Worm (Caenorhabditis elegans) whole organism, young adult: Measurements from ENCODE around the gene Y39A1A.24.

Experiments used
- B0019.2 ChIP-seq: fragments of 200-800 bp; sonication (Bioruptor generic); conservative IDR thresholded peaks from 2 replicates; pipeline ENCODE4 v1.3.6; 2022; ENCODE audit warnings: missing genetic modification reagents, missing genetic modification characterization, missing compliant biosample characterization
- B0261.1 ChIP-seq: sonication (generic microtip); optimal IDR thresholded peaks from 2 replicates; lab custom pipeline; 2016; ENCODE audit warnings: mild to moderate bottlenecking, missing genetic modification characterization, moderate library complexity, missing compliant biosample characterization
- C17E4.6 ChIP-seq: fragments of 200-800 bp; sonication (Bioruptor generic); IDR thresholded peaks from 2 replicates; pipeline ENCODE4 v1.3.6; 2022; ENCODE audit warnings: missing genetic modification reagents, missing genetic modification characterization, missing compliant biosample characterization
- F22D6.2 ChIP-seq: sonication (generic microtip); optimal IDR thresholded peaks from 2 replicates; lab custom pipeline; 2016; ENCODE audit warnings: mild to moderate bottlenecking, missing genetic modification characterization, missing compliant biosample characterization
- F23B12.7 ChIP-seq: sonication (generic microtip); optimal IDR thresholded peaks from 2 replicates; lab custom pipeline; 2017; ENCODE audit warnings: missing genetic modification characterization, mild to moderate bottlenecking, missing compliant biosample characterization, antibody characterized with exemption, moderate library complexity; ENCODE audit not compliant: insufficient read depth
- Y53F4B.3 ChIP-seq: fragments of 200-800 bp; sonication (Bioruptor generic); IDR thresholded peaks from 2 replicates; pipeline ENCODE4 v1.3.6; 2022; ENCODE audit warnings: missing genetic modification reagents, missing genetic modification characterization, missing compliant biosample characterization
- Y56A3A.18 ChIP-seq: fragments of 200-800 bp; sonication (Bioruptor generic); IDR thresholded peaks from 2 replicates; pipeline ENCODE4 v1.3.6; 2022; ENCODE audit warnings: missing genetic modification reagents, missing genetic modification characterization, missing compliant biosample characterization
- Y67H2A.10 ChIP-seq: fragments of 200-800 bp; sonication (Bioruptor generic); conservative IDR thresholded peaks from 2 replicates; pipeline ENCODE4 v1.3.6; 2022; ENCODE audit warnings: missing genetic modification reagents, missing genetic modification characterization, missing compliant biosample characterization
- Y95B8A.8 ChIP-seq: fragments of 200-800 bp; sonication (Bioruptor generic); IDR thresholded peaks from 2 replicates; pipeline ENCODE4 v1.3.6; 2022; ENCODE audit warnings: missing genetic modification reagents, missing genetic modification characterization, missing compliant biosample characterization
- attf-3 ChIP-seq: fragments of 200-800 bp; sonication (Bioruptor generic); conservative IDR thresholded peaks from 2 replicates; pipeline ENCODE4 v1.3.6; 2022; ENCODE audit warnings: missing genetic modification reagents, missing genetic modification characterization, missing compliant biosample characterization
- attf-5 ChIP-seq: fragments of 200-800 bp; sonication (Bioruptor generic); optimal IDR thresholded peaks from 2 replicates; lab custom pipeline; 2018; ENCODE audit warnings: mild to moderate bottlenecking, missing genetic modification characterization, missing compliant biosample characterization
- cebp-2 ChIP-seq: fragments of 200-800 bp; sonication (Bioruptor generic); IDR thresholded peaks from 2 replicates; pipeline ENCODE4 v1.3.6; 2022; ENCODE audit warnings: missing genetic modification characterization, missing compliant biosample characterization
- ceh-100 ChIP-seq: fragments of 200-800 bp; sonication (Bioruptor generic); IDR thresholded peaks from 2 replicates; pipeline ENCODE4 v1.3.6; 2022; ENCODE audit warnings: missing genetic modification reagents, missing genetic modification characterization, missing compliant biosample characterization
- ceh-79 ChIP-seq: sonication (generic microtip); optimal IDR thresholded peaks from 2 replicates; lab custom pipeline; 2017; ENCODE audit warnings: mild to moderate bottlenecking, missing genetic modification characterization, missing compliant biosample characterization
- chd-7 ChIP-seq: sonication (generic microtip); optimal IDR thresholded peaks from 2 replicates; lab custom pipeline; 2016; ENCODE audit warnings: mild to moderate bottlenecking, missing genetic modification characterization, moderate library complexity, missing compliant biosample characterization
- dox-1 ChIP-seq: fragments of 200-800 bp; sonication (Bioruptor generic); IDR thresholded peaks from 2 replicates; pipeline ENCODE4 v1.3.6; 2022; ENCODE audit warnings: missing genetic modification reagents, missing genetic modification characterization, missing compliant biosample characterization
- egl-18 ChIP-seq: fragments of 200-800 bp; sonication (Bioruptor generic); IDR thresholded peaks from 2 replicates; pipeline ENCODE4 v1.3.6; 2022; ENCODE audit warnings: missing genetic modification reagents, missing genetic modification characterization, missing compliant biosample characterization
- egl-44 ChIP-seq: fragments of 200-800 bp; sonication (Bioruptor generic); IDR thresholded peaks from 2 replicates; pipeline ENCODE4 v1.3.6; 2022; ENCODE audit warnings: missing genetic modification reagents, missing genetic modification characterization, missing compliant biosample characterization
- ets-4 ChIP-seq: fragments of 200-800 bp; sonication (Bioruptor generic); optimal IDR thresholded peaks from 2 replicates; lab custom pipeline; 2018; ENCODE audit warnings: mild to moderate bottlenecking, missing genetic modification characterization, missing compliant biosample characterization
- fkh-3 ChIP-seq: sonication (generic microtip); optimal IDR thresholded peaks from 2 replicates; lab custom pipeline; 2016; ENCODE audit warnings: mild to moderate bottlenecking, missing genetic modification characterization, missing compliant biosample characterization
- gei-17 ChIP-seq: fragments of 200-800 bp; sonication (Bioruptor generic); optimal IDR thresholded peaks from 2 replicates; lab custom pipeline; 2018; ENCODE audit warnings: mild to moderate bottlenecking, missing genetic modification characterization, missing compliant biosample characterization
- hsf-1 ChIP-seq: fragments of 200-800 bp; sonication (Bioruptor generic); IDR thresholded peaks from 2 replicates; pipeline ENCODE4 v1.3.6; 2022; ENCODE audit warnings: missing genetic modification reagents, missing genetic modification characterization, missing compliant biosample characterization
- lag-1 ChIP-seq: fragments of 200-800 bp; sonication (Bioruptor generic); IDR thresholded peaks from 2 replicates; pipeline ENCODE4 v1.3.6; 2022; ENCODE audit warnings: missing genetic modification reagents, missing genetic modification characterization, missing compliant biosample characterization
- lin-26 ChIP-seq: fragments of 200-800 bp; sonication (Bioruptor generic); IDR thresholded peaks from 2 replicates; pipeline ENCODE4 v1.3.6; 2022; ENCODE audit warnings: missing genetic modification reagents, missing genetic modification characterization, missing compliant biosample characterization
- madf-8 ChIP-seq: fragments of 200-800 bp; sonication (Bioruptor generic); conservative IDR thresholded peaks from 2 replicates; pipeline ENCODE4 v1.3.6; 2022; ENCODE audit warnings: missing genetic modification reagents, missing genetic modification characterization, missing compliant biosample characterization
- mxl-1 ChIP-seq: sonication (generic microtip); optimal IDR thresholded peaks from 2 replicates; lab custom pipeline; 2016; ENCODE audit warnings: missing genetic modification characterization, missing compliant biosample characterization
- rcor-1 ChIP-seq: fragments of 200-800 bp; sonication (Bioruptor generic); IDR thresholded peaks from 2 replicates; pipeline ENCODE4 v1.3.6; 2022; ENCODE audit warnings: missing genetic modification reagents, missing genetic modification characterization, missing compliant biosample characterization
- rec-8 ChIP-seq, 2 experiments: sonication (generic microtip); optimal IDR thresholded peaks; 2 replicates each; lab custom pipeline; 2016; ENCODE audit warnings: mild to moderate bottlenecking in 2 of 2, missing genetic modification characterization in 2 of 2, missing genetic modification reagents in 2 of 2, missing genotype in 2 of 2, missing biosample characterization in 1 of 2, missing compliant biosample characterization in 1 of 2, moderate library complexity in 1 of 2
- snpc-1.3 ChIP-seq: sonication (generic microtip); optimal IDR thresholded peaks from 2 replicates; lab custom pipeline; 2017; ENCODE audit warnings: missing genetic modification characterization, mild to moderate bottlenecking, missing compliant biosample characterization, antibody characterized with exemption, moderate library complexity, missing genotype, missing genetic modification reagents; ENCODE audit not compliant: insufficient read depth
- snpc-4 ChIP-seq, 5 experiments: fragments of 150-350 bp in 1 of 5; sonication (generic microtip) in 4 of 5; optimal IDR thresholded peaks; 2 replicates each; lab custom pipeline; 2014 to 2018; ENCODE audit warnings: missing genetic modification characterization in 5 of 5, missing biosample characterization in 3 of 5, antibody characterized with exemption in 2 of 5, mild to moderate bottlenecking in 2 of 5, missing compliant biosample characterization in 2 of 5, missing genotype in 2 of 5, moderate library complexity in 2 of 5, missing genetic modification reagents in 1 of 5
- tbx-9 ChIP-seq: sonication (generic microtip); optimal IDR thresholded peaks from 2 replicates; lab custom pipeline; 2016; ENCODE audit warnings: borderline replicate concordance, missing genetic modification characterization, inconsistent platforms, missing compliant biosample characterization
- unc-130 ChIP-seq: sonication (generic microtip); optimal IDR thresholded peaks from 2 replicates; lab custom pipeline; 2016; ENCODE audit warnings: missing genetic modification reagents, missing genetic modification characterization, missing compliant biosample characterization
- xnd-1 ChIP-seq: sonication (generic microtip); optimal IDR thresholded peaks from 2 replicates; lab custom pipeline; 2016; ENCODE audit warnings: missing genotype, missing genetic modification reagents, missing genetic modification characterization, missing compliant biosample characterization
- zim-3 ChIP-seq: sonication (generic microtip); optimal IDR thresholded peaks from 2 replicates; lab custom pipeline; 2017; ENCODE audit warnings: mild to moderate bottlenecking, missing genetic modification characterization, moderate library complexity, missing compliant biosample characterization
- ztf-28 ChIP-seq: fragments of 200-800 bp; sonication (Bioruptor generic); IDR thresholded peaks from 2 replicates; pipeline ENCODE4 v1.3.6; 2022; ENCODE audit warnings: missing genetic modification reagents, missing genetic modification characterization, missing compliant biosample characterization

The Y39A1A.24 gene

ce11 chrIII:10600894-10601293, 11.5 kb upstream of the Y39A1A.24 start (continued):
- TF ChIP-seq egl-44 (GFP tag; lab: Robert Waterston, UW) = no peak
- no peak for TF ChIP-seq attf-5 (GFP tag; lab: Kevin White, UChicago)
- TF ChIP-seq Y53F4B.3 = no peak
- no peak for TF ChIP-seq xnd-1
- TF ChIP-seq Y95B8A.8 = no peak
- no peak for TF ChIP-seq gei-17
- TF ChIP-seq ets-4 (GFP tag; lab: Kevin White, UChicago) = no peak
- TF ChIP-seq, all 124 proteins: peak for 0

ce11 chrIII:10603248-10603647, 9.2 kb upstream of the Y39A1A.24 start, which contains the start of gene Y39A1A.2:
Gene Y39A1A.2, minus strand, starts transcription at chrIII:10603566.
- no peak for TF ChIP-seq chd-7
- TF ChIP-seq hsf-1 (GFP tag; lab: Robert Waterston, UW) = no peak
- no peak for TF ChIP-seq mxl-1 (tag; lab: Kevin White, UChicago)
- TF ChIP-seq rec-8 (tag; optimal IDR thresholded peaks at IDR 0.05; lab: Kevin White, UChicago) = no peak
- no peak for TF ChIP-seq ceh-100 (GFP tag; lab: Robert Waterston, UW)
- TF ChIP-seq ztf-28 (GFP tag; lab: Robert Waterston, UW) = no peak
- no peak for TF ChIP-seq F22D6.2 (tag; lab: Kevin White, UChicago)
- TF ChIP-seq ceh-79 (tag; lab: Kevin White, UChicago) = no peak
- TF ChIP-seq lin-26 (GFP tag; lab: Robert Waterston, UW) = no peak
- TF ChIP-seq tbx-9 (tag; lab: Kevin White, UChicago) = no peak

ce11 chrIII:10604325-10604724, 8.1 kb upstream of the Y39A1A.24 start:
- TF ChIP-seq lag-1 (GFP tag; lab: Robert Waterston, UW) = no peak
- no peak for TF ChIP-seq zim-3 (tag; lab: Kevin White, UChicago)
- no peak for TF ChIP-seq attf-3 (GFP tag; lab: Robert Waterston, UW)
- TF ChIP-seq egl-18 (GFP tag; lab: Robert Waterston, UW) = no peak
- no peak for TF ChIP-seq C17E4.6 (GFP tag; lab: Robert Waterston, UW)
- TF ChIP-seq fkh-3 = no peak
- TF ChIP-seq unc-130 (GFP tag; lab: Kevin White, UChicago) = no peak
- no peak for TF ChIP-seq snpc-4 (GFP tag; optimal IDR thresholded peaks at IDR 0.05; lab: Kevin White, UChicago)
- no peak for TF ChIP-seq snpc-4 (tag; optimal IDR thresholded peaks at IDR 0.05; lab: Kevin White, UChicago)
- TF ChIP-seq dox-1 = no peak
- no peak for TF ChIP-seq B0019.2 (GFP tag; lab: Robert Waterston, UW)
- no peak for TF ChIP-seq Y56A3A.18 (GFP tag; lab: Robert Waterston, UW)
- no peak for TF ChIP-seq snpc-1.3
- no peak for TF ChIP-seq F23B12.7 (tag; lab: Kevin White, UChicago)
- no peak for TF ChIP-seq B0261.1 (tag; lab: Kevin White, UChicago)
- TF ChIP-seq cebp-2 = no peak
- no peak for TF ChIP-seq rcor-1 (GFP tag; lab: Robert Waterston, UW)
- TF ChIP-seq madf-8 (GFP tag; lab: Robert Waterston, UW) = no peak
- no peak for TF ChIP-seq Y67H2A.10 (GFP tag; lab: Robert Waterston, UW)
- TF ChIP-seq chd-7 = no peak
